Fruit fly (Drosophila melanogaster) whole organism, pupa: Measurements from ENCODE around the gene CG8132.

ENCODE experiments used
- CG10348 ChIP-seq: fragments of 200-800 bp; sonication (Bioruptor generic); IDR thresholded peaks from 2 replicates; pipeline ENCODE4 v1.3.6; 2022; ENCODE audit warnings: missing biosample characterization, missing genetic modification characterization
- CG12605 ChIP-seq: fragments of 200-800 bp; sonication (Bioruptor generic); IDR thresholded peaks from 2 replicates; pipeline ENCODE4 v1.3.6; 2022; ENCODE audit warnings: missing biosample characterization, missing genetic modification characterization
- CG13204 ChIP-seq: fragments of 200-800 bp; sonication (Bioruptor generic); optimal IDR thresholded peaks from 2 replicates; lab custom pipeline; 2018; ENCODE audit warnings: missing biosample characterization, mild to moderate bottlenecking, missing genetic modification characterization, moderate library complexity
- CG14655 ChIP-seq: fragments of 200-800 bp; sonication (Bioruptor generic); optimal IDR thresholded peaks from 3 replicates; lab custom pipeline; 2017; ENCODE audit warnings: mild to moderate bottlenecking, missing biosample characterization, missing genetic modification reagents, missing genetic modification characterization
- CG15710 ChIP-seq: fragments of 200-800 bp; sonication (Bioruptor generic); optimal IDR thresholded peaks from 2 replicates; lab custom pipeline; 2018; ENCODE audit warnings: missing biosample characterization, mild to moderate bottlenecking, missing genetic modification characterization, moderate library complexity
- CG17806 ChIP-seq: fragments of 200-800 bp; sonication (Bioruptor generic); optimal IDR thresholded peaks from 2 replicates; lab custom pipeline; 2018; ENCODE audit warnings: missing biosample characterization, mild to moderate bottlenecking, missing genetic modification characterization, moderate library complexity
- CG32121 ChIP-seq: fragments of 200-800 bp; sonication (Bioruptor generic); IDR thresholded peaks from 2 replicates; pipeline ENCODE4 v1.3.6; 2022; ENCODE audit warnings: missing biosample characterization, missing genetic modification characterization
- CG34367 ChIP-seq: fragments of 200-800 bp; sonication (Bioruptor generic); optimal IDR thresholded peaks from 2 replicates; lab custom pipeline; 2018; ENCODE audit warnings: missing biosample characterization, mild to moderate bottlenecking, missing genetic modification characterization
- CG4496 ChIP-seq: fragments of 200-800 bp; sonication (Bioruptor generic); IDR thresholded peaks from 3 replicates; pipeline ENCODE4 v1.3.6; 2022; ENCODE audit warnings: missing biosample characterization, missing genetic modification characterization
- CG8159 ChIP-seq: fragments of 200-800 bp; sonication (Bioruptor generic); optimal IDR thresholded peaks from 3 replicates; lab custom pipeline; 2018; ENCODE audit warnings: missing biosample characterization, mild to moderate bottlenecking, missing genetic modification characterization, moderate library complexity
- CG8301 ChIP-seq: fragments of 200-800 bp; sonication (Bioruptor generic); optimal IDR thresholded peaks from 2 replicates; lab custom pipeline; 2018; ENCODE audit warnings: missing biosample characterization, mild to moderate bottlenecking, missing genetic modification characterization
- CG9948 ChIP-seq: fragments of 200-800 bp; sonication (Bioruptor generic); optimal IDR thresholded peaks from 2 replicates; lab custom pipeline; 2018; ENCODE audit warnings: missing biosample characterization, mild to moderate bottlenecking, missing genetic modification characterization, moderate library complexity
- D1 ChIP-seq: fragments of 200-800 bp; sonication (Bioruptor generic); optimal IDR thresholded peaks from 2 replicates; lab custom pipeline; 2018; ENCODE audit warnings: missing biosample characterization, mild to moderate bottlenecking, missing genetic modification characterization, moderate library complexity
- EcR ChIP-seq: fragments of 200-800 bp; sonication (Bioruptor generic); optimal IDR thresholded peaks from 3 replicates; lab custom pipeline; 2019; ENCODE audit warnings: missing biosample characterization, missing genetic modification characterization, mild to moderate bottlenecking, moderate library complexity, missing genetic modification reagents
- Ets98B ChIP-seq: fragments of 200-800 bp; sonication (Bioruptor generic); IDR thresholded peaks from 2 replicates; pipeline ENCODE4 v1.3.6; 2022; ENCODE audit warnings: missing biosample characterization, missing genetic modification characterization
- Pif1A ChIP-seq: fragments of 200-800 bp; sonication (Bioruptor generic); optimal IDR thresholded peaks from 3 replicates; lab custom pipeline; 2016; ENCODE audit warnings: missing biosample characterization, missing genetic modification characterization
- Pif1B ChIP-seq: fragments of 200-800 bp; sonication (Bioruptor generic); optimal IDR thresholded peaks from 3 replicates; lab custom pipeline; 2016; ENCODE audit warnings: missing biosample characterization, missing genetic modification characterization
- Snoo ChIP-seq: fragments of 200-800 bp; sonication (Bioruptor generic); optimal IDR thresholded peaks from 3 replicates; lab custom pipeline; 2017; ENCODE audit warnings: missing biosample characterization, mild to moderate bottlenecking, missing genetic modification characterization, inconsistent platforms
- fd96Ca ChIP-seq: fragments of 200-800 bp; sonication (Bioruptor generic); IDR thresholded peaks from 3 replicates; pipeline ENCODE4 v1.3.6; 2022; ENCODE audit warnings: missing biosample characterization, missing genetic modification characterization
- gl ChIP-seq: fragments of 200-800 bp; sonication (Bioruptor generic); optimal IDR thresholded peaks from 2 replicates; lab custom pipeline; 2018; ENCODE audit warnings: missing biosample characterization, mild to moderate bottlenecking, missing genetic modification characterization
- rn ChIP-seq: fragments of 200-800 bp; sonication (Bioruptor generic); IDR thresholded peaks from 2 replicates; pipeline ENCODE4 v1.3.6; 2022; ENCODE audit warnings: missing biosample characterization, missing genetic modification characterization

CG8132 gene

DNA sequence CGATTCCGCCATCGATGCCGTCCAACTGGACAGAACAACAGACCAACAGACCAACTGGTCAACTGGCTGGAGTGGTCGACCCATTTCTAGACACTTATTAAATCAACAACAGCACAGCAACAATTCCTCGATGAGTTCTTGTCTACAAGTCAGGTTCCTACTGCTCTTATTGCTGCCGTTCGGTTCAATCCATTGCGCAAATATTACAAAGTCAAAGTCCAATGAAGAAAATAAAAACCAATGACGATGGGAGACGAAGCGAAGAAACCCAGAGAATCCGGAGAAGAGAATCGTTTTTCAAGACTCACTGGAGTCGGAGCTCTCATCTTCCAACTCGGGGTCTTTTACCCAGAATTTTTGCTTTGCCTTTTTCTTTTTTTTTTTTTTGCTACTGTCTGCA, 12.3 kb upstream of the CG8132 start:
- TF ChIP-seq gl (tag; lab: Kevin White, UChicago), result peak; percentile 88
- TF ChIP-seq Pif1B (GFP tag; lab: Kevin White, UChicago), result peak; percentile 53
- peak; percentile 58 for TF ChIP-seq CG12605 (GFP tag; lab: Robert Waterston, UW)
- no peak for TF ChIP-seq fd96Ca (GFP tag; lab: Robert Waterston, UW)
- TF ChIP-seq CG4496 (GFP tag; lab: Robert Waterston, UW), result peak; percentile 63; the same call in 1 of the 3 replicates
- peak; percentile 50 for TF ChIP-seq CG14655 (GFP tag; lab: Kevin White, UChicago)
- TF ChIP-seq CG34367 (tag; lab: Kevin White, UChicago), result peak; percentile 53
- peak; percentile 45 for TF ChIP-seq CG17806
- TF ChIP-seq CG15710 (tag; lab: Kevin White, UChicago), result peak; percentile 51
- peak; percentile 56 for TF ChIP-seq CG8159 (tag; lab: Kevin White, UChicago)
- TF ChIP-seq CG9948 (tag; lab: Kevin White, UChicago), result peak; percentile 6
- TF ChIP-seq CG13204 (GFP tag; lab: Kevin White, UChicago), result peak; percentile 82
- no peak for TF ChIP-seq rn
- peak; percentile 39 for TF ChIP-seq CG32121 (GFP tag; lab: Robert Waterston, UW)
- TF ChIP-seq Ets98B (GFP tag; lab: Robert Waterston, UW), result peak; percentile 49
- no peak for TF ChIP-seq Snoo
- TF ChIP-seq EcR (GFP tag; lab: Kevin White, UChicago), result peak; percentile 85
- no peak for TF ChIP-seq D1
- no peak for TF ChIP-seq CG10348 (GFP tag; lab: Robert Waterston, UW)
- TF ChIP-seq Pif1A, result peak; percentile 61
- TF ChIP-seq CG8301 (tag; lab: Kevin White, UChicago), result peak; percentile 16
- TF ChIP-seq, all 21 proteins: peak for 16

DNA sequence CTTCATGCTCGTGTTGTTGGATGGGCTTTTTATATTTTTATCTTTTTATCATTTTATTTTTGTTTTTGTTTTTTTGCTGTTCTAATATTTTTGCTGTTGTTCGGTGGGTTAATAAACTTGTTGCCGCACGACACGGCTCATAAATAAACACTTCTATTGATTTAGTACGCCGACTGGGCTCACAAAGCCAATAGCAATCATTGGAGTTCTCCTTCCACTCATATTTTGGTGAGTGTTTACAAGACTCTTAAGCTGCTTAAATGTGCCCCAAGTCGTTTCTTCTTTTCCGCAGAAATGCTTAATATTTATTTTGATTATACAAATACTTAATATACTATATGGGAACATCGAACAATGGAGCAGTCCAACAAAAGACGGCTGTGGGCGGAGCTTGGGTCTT, 11.1 kb upstream of the CG8132 start:
- TF ChIP-seq CG15710 (tag; lab: Kevin White, UChicago) (no peak), CG12605 (GFP tag; lab: Robert Waterston, UW) (no peak), CG10348 (GFP tag; lab: Robert Waterston, UW) (no peak), Ets98B (GFP tag; lab: Robert Waterston, UW) (no peak), EcR (GFP tag; lab: Kevin White, UChicago) (no peak), CG4496 (GFP tag; lab: Robert Waterston, UW) (no peak), CG17806 (no peak)
- TF ChIP-seq, all 21 proteins: peak for 0

DNA sequence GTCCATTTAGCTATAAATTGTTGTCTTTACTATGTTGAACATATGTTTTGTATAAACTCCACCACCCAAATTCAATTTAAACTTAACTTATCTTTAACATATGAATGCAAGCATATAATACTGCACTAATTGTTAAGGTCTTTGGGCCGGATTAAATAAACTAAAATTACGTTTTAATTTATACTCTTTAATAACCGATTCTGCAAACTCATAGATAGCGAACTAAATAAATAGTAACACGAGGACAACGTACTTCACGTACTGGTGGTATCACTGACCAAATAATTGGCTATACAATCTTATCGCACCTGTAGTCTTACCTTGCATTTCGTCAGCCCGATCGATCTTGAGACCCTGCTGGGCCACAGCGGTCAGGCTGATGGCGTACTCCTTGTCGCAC, 8.9 kb upstream of the CG8132 start:
- TF ChIP-seq CG32121 (GFP tag; lab: Robert Waterston, UW) (no peak), rn (no peak), EcR (GFP tag; lab: Kevin White, UChicago) (peak; percentile 23), CG4496 (GFP tag; lab: Robert Waterston, UW) (no peak)

DNA sequence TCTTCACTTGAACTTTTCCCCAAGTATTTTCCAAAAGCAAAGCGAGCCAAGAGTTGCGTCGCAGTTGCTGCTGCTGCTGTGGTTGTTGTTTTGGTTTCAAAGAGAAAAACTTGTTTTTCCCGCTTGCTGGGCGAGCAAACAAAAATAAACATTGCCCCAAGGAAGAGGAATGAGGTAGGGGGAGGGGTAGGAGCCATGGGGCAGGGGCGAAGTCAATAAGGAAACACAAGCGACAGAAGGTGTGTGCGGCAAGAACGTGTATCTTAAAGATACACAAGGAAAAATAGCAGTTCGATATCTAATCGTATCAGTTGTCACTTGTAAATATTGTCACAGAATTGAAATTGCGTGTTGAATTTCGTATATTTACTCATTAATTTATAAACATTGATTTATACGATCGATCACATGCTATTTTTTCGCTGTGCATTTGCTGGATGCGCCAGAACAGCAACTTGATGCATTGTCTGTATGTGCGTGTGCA, 7.7 kb upstream of the CG8132 start:
- peak; percentile 93 for TF ChIP-seq CG13204 (GFP tag; lab: Kevin White, UChicago)
- TF ChIP-seq CG17806, result peak; percentile 97
- peak; percentile 97 for TF ChIP-seq fd96Ca (GFP tag; lab: Robert Waterston, UW)
- TF ChIP-seq CG34367 (tag; lab: Kevin White, UChicago), result peak; percentile 97
- TF ChIP-seq CG9948 (tag; lab: Kevin White, UChicago), result peak; percentile 97
- TF ChIP-seq D1, result peak; percentile 89
- TF ChIP-seq gl (tag; lab: Kevin White, UChicago), result peak; percentile 95
- TF ChIP-seq Pif1B (GFP tag; lab: Kevin White, UChicago), result peak; percentile 95
- TF ChIP-seq rn, result peak; percentile 87
- TF ChIP-seq Pif1A, result peak; percentile 95
- peak; percentile 92 for TF ChIP-seq Snoo
- TF ChIP-seq CG15710 (tag; lab: Kevin White, UChicago), result peak; percentile 97
- peak; percentile 90 for TF ChIP-seq CG32121 (GFP tag; lab: Robert Waterston, UW)
- peak; percentile 58 for TF ChIP-seq CG10348 (GFP tag; lab: Robert Waterston, UW)
- peak; percentile 98 for TF ChIP-seq CG4496 (GFP tag; lab: Robert Waterston, UW)
- peak; percentile 73 for TF ChIP-seq EcR (GFP tag; lab: Kevin White, UChicago)
- peak; percentile 97 for TF ChIP-seq CG12605 (GFP tag; lab: Robert Waterston, UW)
- TF ChIP-seq CG8301 (tag; lab: Kevin White, UChicago), result peak; percentile 99
- peak; percentile 96 for TF ChIP-seq CG8159 (tag; lab: Kevin White, UChicago)
- TF ChIP-seq CG14655 (GFP tag; lab: Kevin White, UChicago), result peak; percentile 99
- TF ChIP-seq Ets98B (GFP tag; lab: Robert Waterston, UW), result peak; percentile 95

DNA sequence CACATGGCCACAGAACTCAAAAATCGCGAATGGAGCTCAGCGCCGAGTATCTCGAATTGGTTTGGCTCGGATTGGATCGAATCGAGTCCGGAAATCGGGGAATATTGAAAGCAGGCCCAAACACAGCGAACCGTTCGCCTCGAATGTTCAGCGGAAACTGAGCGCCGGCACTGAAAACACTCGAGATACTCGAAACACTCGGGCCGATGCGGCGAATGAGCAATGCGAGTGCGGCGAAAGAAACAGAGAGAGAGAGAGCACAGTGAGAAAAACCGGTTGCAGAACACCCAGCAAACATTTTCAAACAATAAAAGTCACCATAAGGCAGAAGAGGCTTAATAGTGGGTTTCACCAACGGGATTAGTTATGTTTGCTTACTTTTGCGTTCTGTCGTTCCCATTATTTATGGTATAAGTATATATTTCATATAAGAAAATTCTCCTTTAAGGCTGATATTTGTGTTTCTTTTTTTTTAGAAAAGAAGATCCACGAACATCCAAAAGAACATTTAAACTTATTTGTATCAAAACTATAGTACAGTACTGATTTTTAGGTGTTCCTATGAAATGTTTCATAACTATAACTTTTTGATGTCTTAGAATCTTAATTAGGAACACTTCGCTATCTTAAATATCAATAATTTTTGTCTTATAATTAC, 6.8 kb upstream of the CG8132 start, which contains the start of gene FER:
FER (minus strand) TSS at position 162 of the 658 bp plus-strand sequence.
- TF ChIP-seq CG9948 (tag; lab: Kevin White, UChicago) (no peak), CG17806 (peak; percentile 22), Pif1A (peak; percentile 47), CG12605 (GFP tag; lab: Robert Waterston, UW) (peak; percentile 69), Ets98B (GFP tag; lab: Robert Waterston, UW) (peak; percentile 47; the same call in 1 of the 2 replicates), CG4496 (GFP tag; lab: Robert Waterston, UW) (peak; percentile 78; the same call in 2 of the 3 replicates), CG34367 (tag; lab: Kevin White, UChicago) (peak; percentile 2), CG13204 (GFP tag; lab: Kevin White, UChicago) (peak; percentile 31), CG10348 (GFP tag; lab: Robert Waterston, UW) (no peak), Pif1B (GFP tag; lab: Kevin White, UChicago) (peak; percentile 70), CG8159 (tag; lab: Kevin White, UChicago) (no peak), fd96Ca (GFP tag; lab: Robert Waterston, UW) (peak; percentile 37; the same call in 1 of the 3 replicates), rn (no peak), CG14655 (GFP tag; lab: Kevin White, UChicago) (no peak), D1 (no peak), gl (tag; lab: Kevin White, UChicago) (peak; percentile 17), EcR (GFP tag; lab: Kevin White, UChicago) (peak; percentile 41), CG32121 (GFP tag; lab: Robert Waterston, UW) (peak; percentile 52), CG8301 (tag; lab: Kevin White, UChicago) (no peak), Snoo (no peak), CG15710 (tag; lab: Kevin White, UChicago) (peak; percentile 11)
